Fruit fly (Drosophila melanogaster): ENCODE measurements around the gene Ilp7.
A peak's percentile ranks its signal among the peaks of the same experiment; 100 is the strongest.

Ilp7 gene

DNA sequence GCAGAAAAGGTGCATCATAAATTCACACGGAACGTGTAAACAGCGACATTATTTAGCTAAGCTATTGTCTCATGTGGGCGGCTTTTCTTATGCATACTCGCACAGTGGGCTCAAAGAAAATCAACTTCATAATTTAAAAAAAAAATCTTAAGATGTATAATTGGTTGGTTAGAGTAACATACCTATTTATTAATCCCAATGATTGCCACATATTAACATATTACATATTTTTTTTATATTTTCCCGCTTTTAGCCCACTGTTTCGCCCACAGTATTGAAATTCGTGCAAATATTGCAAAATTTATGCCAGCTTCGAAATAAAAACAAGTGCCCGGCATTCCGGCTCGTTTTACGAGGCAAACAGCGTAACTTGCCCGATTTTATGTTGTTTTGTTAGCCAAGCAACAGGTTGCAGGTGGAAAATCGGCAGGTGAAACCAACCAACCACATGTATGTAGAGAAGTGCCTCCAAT lies at the start of gene Ilp7:
Gene Ilp7 (plus strand): TSS at position 423 of the 473 bp plus-strand sequence.
- peak; percentile 94 for TF ChIP-seq CG17801 (GFP tag; optimal IDR thresholded peaks at IDR 0.05; ENCODE audit: partially characterized antibody)

DNA sequence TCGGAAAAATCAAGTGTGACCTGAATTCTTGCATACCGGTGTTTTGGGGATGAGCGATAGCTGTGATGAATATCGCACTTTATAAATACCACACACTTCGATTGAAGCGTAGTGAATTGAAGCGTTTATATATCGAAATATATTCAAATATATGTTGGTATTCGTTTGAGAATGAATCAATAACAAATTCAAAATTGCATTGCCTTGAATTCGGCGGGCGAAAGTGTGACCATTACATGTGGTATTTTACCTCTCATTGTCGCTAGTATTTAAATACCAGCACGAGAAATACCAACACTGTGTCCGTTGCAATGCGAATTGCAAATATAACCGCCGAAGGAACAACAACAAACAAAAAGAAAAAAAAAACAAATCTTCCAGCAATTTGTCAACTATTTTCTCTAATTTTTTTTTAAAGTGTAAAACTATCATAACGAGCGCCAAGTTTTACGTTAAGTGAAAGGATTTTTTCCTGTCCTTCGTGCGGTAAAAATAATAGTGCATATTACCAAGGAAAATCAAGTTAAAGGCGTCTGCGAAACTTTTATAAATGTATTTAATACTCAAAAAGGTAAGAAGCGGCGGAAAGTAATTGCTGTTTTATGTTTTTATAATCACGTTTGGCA lies 4.2 kb downstream of the Ilp7 start, which contains the start of the genes Parg and Mnt:
Gene Parg (minus strand): TSS at position 34 of the 626 bp plus-strand sequence.
Gene Mnt (plus strand): TSS at position 333 of the 626 bp plus-strand sequence.
- TF ChIP-seq CG17801 (GFP tag; optimal IDR thresholded peaks at IDR 0.05; ENCODE audit: partially characterized antibody): no peak

dm6 chrX:3672095-3672995 lies 4.9 kb downstream of the Ilp7 start:
- TF ChIP-seq CG17801 (GFP tag; optimal IDR thresholded peaks at IDR 0.05; ENCODE audit: partially characterized antibody): peak; percentile 51

DNA sequence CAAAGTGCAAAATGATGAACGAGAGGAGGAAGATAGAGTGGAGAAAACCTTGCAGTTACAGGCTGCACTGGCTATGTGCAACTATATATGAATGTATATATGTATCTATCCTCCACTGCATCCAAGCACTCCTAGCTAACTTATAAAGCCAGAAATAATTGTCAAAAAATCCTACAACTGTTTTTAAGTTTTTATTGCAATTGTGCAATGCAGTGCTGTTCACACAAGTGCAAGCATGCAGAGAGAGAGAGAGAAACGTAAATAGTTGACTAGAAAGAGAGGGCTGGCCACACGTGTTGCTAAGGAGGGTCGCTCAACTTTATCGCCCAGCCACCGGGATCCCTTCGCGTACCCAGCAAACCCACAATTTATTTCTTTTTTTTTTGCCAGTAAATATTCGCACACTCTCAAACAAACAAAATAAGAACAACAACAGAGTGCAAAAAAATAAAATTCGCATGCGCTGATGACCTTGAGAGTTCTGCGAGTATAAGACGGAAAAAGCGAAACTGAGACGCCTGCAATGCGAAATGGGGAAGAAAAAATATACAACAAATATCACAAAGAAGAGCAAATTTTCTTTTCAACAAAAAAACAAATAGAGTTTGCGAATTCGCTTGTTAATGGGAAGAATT lies 6.4 kb downstream of the Ilp7 start:
- peak; percentile 82 for TF ChIP-seq CG17801 (GFP tag; optimal IDR thresholded peaks at IDR 0.05; ENCODE audit: partially characterized antibody)

DNA sequence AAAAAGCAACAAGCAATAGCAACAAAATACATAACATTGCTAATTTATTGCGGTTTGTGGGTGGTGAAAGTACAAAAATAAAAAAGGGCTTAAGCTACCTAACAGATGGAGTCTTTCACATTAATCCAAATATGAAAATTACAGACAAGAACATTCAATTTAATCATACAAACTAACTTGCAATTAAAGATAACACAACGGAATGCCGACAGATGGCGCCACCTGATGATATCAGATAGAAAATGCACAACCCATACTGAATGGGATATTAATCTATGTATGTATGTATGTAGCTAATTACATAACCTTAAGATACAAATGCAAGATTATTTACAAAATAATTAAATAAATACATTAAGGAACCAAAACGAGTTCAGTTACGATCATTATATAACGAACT lies 7.4 kb downstream of the Ilp7 start:
- TF ChIP-seq CG17801 (GFP tag; optimal IDR thresholded peaks at IDR 0.05; ENCODE audit: partially characterized antibody): no peak

DNA sequence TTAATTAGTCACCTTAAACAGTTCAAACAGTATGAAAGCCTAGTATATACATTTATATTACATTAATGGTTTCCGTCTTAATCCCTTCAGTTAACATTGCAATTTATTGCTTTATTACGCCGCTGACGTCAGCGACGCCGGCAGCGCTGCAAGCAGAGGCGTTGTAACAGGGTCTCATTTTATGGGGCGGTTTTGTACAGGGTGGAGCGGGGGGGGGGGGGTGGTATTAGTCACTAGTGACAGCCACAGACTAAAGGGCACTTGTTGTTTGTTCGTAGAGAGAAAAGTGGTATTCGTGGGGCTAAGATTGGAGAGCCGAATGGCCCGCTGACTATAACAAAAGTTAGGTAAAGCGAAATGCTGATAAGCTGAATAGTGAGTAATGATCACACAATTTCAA lies 8.1 kb downstream of the Ilp7 start:
- peak; percentile 52 for TF ChIP-seq CG17801 (GFP tag; optimal IDR thresholded peaks at IDR 0.05; ENCODE audit: partially characterized antibody)

dm6 chrX:3676469-3677155 lies 9.2 kb downstream of the Ilp7 start:
- TF ChIP-seq CG17801 (GFP tag; optimal IDR thresholded peaks at IDR 0.05; ENCODE audit: partially characterized antibody): peak; percentile 85

DNA sequence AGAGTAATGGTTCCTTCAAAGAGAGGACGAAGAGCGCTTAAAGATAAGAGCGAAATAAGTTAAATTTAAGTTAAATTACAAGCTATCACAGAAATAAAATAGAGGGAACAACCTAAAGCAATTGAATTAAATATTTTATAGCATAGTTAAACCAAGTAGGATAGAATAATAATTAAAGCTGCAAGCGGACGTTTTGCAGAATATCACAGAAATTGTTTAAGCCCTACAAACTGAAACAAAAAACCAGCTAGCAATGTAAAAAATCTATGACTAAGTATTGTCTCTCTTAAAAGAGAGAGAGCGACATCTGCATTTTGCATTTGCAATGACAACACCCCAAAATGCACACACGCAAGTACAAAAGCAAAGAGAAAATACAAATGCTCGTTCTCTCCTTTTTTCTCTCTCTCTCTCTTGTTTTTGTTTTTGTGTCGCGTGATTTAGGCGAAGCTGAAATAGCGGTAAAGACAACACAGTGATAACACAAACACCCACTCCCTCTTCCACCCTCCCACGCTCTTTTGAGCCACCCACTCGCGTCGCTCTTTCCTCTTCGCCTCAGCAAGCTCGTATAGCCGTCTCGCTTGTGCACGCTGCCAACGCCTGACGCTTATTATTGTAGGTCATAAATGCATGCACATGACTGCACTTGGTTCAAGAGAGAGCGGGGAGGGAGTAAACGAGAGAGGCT lies 9.9 kb downstream of the Ilp7 start:
- TF ChIP-seq CG17801 (GFP tag; optimal IDR thresholded peaks at IDR 0.05; ENCODE audit: partially characterized antibody): peak; percentile 55

DNA sequence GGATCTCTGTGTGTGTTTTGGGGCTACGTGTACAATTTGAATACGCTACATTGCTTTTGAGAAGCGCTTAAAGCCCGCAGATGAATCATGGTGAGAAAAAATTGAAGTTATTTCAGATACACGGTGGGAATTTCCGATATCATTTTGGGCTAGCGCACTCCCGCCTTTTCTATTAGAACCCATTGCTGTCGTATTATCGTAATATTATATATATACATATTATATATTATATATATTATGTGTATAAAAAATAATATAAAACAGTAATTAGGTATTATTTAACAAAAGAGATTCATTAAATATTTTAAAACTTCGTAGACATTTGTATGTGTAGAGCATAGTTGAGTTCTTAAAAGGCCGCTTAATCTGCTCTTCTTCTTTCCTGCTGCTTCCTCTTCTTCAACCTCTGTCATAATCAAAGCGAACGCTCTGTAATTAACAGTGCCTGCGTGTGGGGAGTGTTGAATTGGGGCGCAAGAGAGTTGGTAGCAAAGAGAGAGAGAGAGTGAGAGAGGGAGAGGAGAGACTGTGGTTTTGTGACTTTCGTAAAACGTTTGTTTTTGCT lies 10.5 kb downstream of the Ilp7 start:
- TF ChIP-seq CG17801 (GFP tag; optimal IDR thresholded peaks at IDR 0.05; ENCODE audit: partially characterized antibody): peak; percentile 89

DNA sequence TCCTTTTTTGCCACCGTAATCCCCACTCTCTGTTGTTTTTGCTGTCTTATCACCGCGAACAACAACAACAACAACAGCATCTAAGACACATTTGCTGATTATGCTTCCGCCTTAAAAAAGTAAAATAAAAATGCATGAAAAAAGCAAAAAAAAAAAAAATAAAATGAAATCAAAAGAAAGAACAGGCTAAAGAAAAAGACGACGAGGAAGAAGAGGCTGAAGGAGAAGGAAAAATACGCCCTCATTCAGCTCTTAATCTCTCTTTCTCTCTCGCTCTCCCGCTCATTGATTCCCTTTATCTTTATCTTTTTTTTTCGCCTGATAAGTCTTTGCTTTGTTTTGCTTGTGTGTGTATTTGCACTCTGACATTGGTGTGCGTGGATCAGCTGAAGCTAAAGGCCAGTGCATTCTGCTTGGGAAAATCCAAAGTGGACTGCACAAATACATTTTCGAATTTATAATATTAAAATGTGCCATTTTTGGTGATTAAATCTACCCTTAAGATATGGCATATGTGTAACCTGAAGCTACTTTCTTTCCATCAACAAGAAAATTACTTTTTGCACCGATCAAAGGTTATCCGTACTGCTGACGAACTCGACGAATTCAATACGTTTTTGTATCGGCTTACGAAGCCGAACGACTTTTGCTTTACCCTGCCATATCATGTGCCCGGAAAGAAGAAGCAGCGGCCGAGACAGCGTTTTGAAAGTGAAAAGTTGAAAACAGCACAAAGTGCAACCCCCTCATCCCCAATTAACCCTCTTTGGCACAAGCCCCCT lies 12.7 kb downstream of the Ilp7 start:
- TF ChIP-seq CG17801 (GFP tag; optimal IDR thresholded peaks at IDR 0.05; ENCODE audit: partially characterized antibody): peak; percentile 6

DNA sequence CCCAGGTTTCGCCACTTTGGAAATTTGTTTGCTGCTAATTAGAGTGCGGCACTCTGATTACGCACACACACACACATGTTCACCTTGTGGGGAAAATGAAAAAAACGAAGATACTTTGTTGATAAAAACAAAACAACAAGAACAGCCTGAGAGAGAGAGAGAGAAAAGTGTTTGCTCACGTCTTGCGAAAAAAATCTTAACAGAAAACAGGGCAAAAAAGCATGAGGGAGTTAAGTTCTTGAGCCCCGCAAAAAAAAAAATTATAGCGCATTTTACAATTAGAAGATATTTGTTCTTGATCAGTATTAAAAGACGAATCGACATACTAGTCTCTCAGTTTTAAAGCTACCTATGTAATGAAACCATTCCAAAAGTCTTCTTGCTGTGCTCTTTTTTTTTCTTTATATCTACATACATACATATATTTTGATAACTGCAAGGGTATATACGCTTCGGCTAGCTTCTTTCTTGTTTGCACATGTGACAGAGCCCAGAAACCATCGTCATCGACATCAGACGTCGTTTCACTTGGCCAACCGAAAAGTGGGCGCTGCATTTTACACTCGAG lies 13.4 kb downstream of the Ilp7 start:
- no peak for TF ChIP-seq CG17801 (GFP tag; optimal IDR thresholded peaks at IDR 0.05; ENCODE audit: partially characterized antibody)

dm6 chrX:3681729-3682482 lies 14.5 kb downstream of the Ilp7 start:
- TF ChIP-seq CG17801 (GFP tag; optimal IDR thresholded peaks at IDR 0.05; ENCODE audit: partially characterized antibody): peak; percentile 90

All from ovary, adult (tissue).